Fruit fly (Drosophila melanogaster) whole organism, pupa: Measurements from ENCODE around the gene CG45101.

ENCODE experiments used
- CG10348 ChIP-seq: fragments of 200-800 bp; sonication (Bioruptor generic); IDR thresholded peaks from 2 replicates; pipeline ENCODE4 v1.3.6; 2022; ENCODE audit warnings: missing biosample characterization, missing genetic modification characterization
- CG12605 ChIP-seq: fragments of 200-800 bp; sonication (Bioruptor generic); IDR thresholded peaks from 2 replicates; pipeline ENCODE4 v1.3.6; 2022; ENCODE audit warnings: missing biosample characterization, missing genetic modification characterization
- CG14655 ChIP-seq: fragments of 200-800 bp; sonication (Bioruptor generic); optimal IDR thresholded peaks from 3 replicates; lab custom pipeline; 2017; ENCODE audit warnings: mild to moderate bottlenecking, missing biosample characterization, missing genetic modification reagents, missing genetic modification characterization
- CG17806 ChIP-seq: fragments of 200-800 bp; sonication (Bioruptor generic); optimal IDR thresholded peaks from 2 replicates; lab custom pipeline; 2018; ENCODE audit warnings: missing biosample characterization, mild to moderate bottlenecking, missing genetic modification characterization, moderate library complexity
- CG34367 ChIP-seq: fragments of 200-800 bp; sonication (Bioruptor generic); optimal IDR thresholded peaks from 2 replicates; lab custom pipeline; 2018; ENCODE audit warnings: missing biosample characterization, mild to moderate bottlenecking, missing genetic modification characterization
- CG4496 ChIP-seq: fragments of 200-800 bp; sonication (Bioruptor generic); IDR thresholded peaks from 3 replicates; pipeline ENCODE4 v1.3.6; 2022; ENCODE audit warnings: missing biosample characterization, missing genetic modification characterization
- CG8159 ChIP-seq: fragments of 200-800 bp; sonication (Bioruptor generic); optimal IDR thresholded peaks from 3 replicates; lab custom pipeline; 2018; ENCODE audit warnings: missing biosample characterization, mild to moderate bottlenecking, missing genetic modification characterization, moderate library complexity
- CG8301 ChIP-seq: fragments of 200-800 bp; sonication (Bioruptor generic); optimal IDR thresholded peaks from 2 replicates; lab custom pipeline; 2018; ENCODE audit warnings: missing biosample characterization, mild to moderate bottlenecking, missing genetic modification characterization
- CG9948 ChIP-seq: fragments of 200-800 bp; sonication (Bioruptor generic); optimal IDR thresholded peaks from 2 replicates; lab custom pipeline; 2018; ENCODE audit warnings: missing biosample characterization, mild to moderate bottlenecking, missing genetic modification characterization, moderate library complexity
- D1 ChIP-seq: fragments of 200-800 bp; sonication (Bioruptor generic); optimal IDR thresholded peaks from 2 replicates; lab custom pipeline; 2018; ENCODE audit warnings: missing biosample characterization, mild to moderate bottlenecking, missing genetic modification characterization, moderate library complexity
- EcR ChIP-seq: fragments of 200-800 bp; sonication (Bioruptor generic); optimal IDR thresholded peaks from 3 replicates; lab custom pipeline; 2019; ENCODE audit warnings: missing biosample characterization, missing genetic modification characterization, mild to moderate bottlenecking, moderate library complexity, missing genetic modification reagents
- Ets98B ChIP-seq: fragments of 200-800 bp; sonication (Bioruptor generic); IDR thresholded peaks from 2 replicates; pipeline ENCODE4 v1.3.6; 2022; ENCODE audit warnings: missing biosample characterization, missing genetic modification characterization
- Pif1A ChIP-seq: fragments of 200-800 bp; sonication (Bioruptor generic); optimal IDR thresholded peaks from 3 replicates; lab custom pipeline; 2016; ENCODE audit warnings: missing biosample characterization, missing genetic modification characterization
- rn ChIP-seq: fragments of 200-800 bp; sonication (Bioruptor generic); IDR thresholded peaks from 2 replicates; pipeline ENCODE4 v1.3.6; 2022; ENCODE audit warnings: missing biosample characterization, missing genetic modification characterization

- no peak for TF ChIP-seq CG12605 (GFP tag; lab: Robert Waterston, UW)
- TF ChIP-seq CG17806 (tag; lab: Kevin White, UChicago), result peak; percentile 75
- TF ChIP-seq EcR (GFP tag; lab: Kevin White, UChicago), result no peak
- no peak for TF ChIP-seq D1 (tag; lab: Kevin White, UChicago)
- peak; percentile 52 for TF ChIP-seq CG8159 (tag; lab: Kevin White, UChicago)
- peak; percentile 69 for TF ChIP-seq rn
- TF ChIP-seq CG14655 (GFP tag; lab: Kevin White, UChicago), result no peak
- TF ChIP-seq CG34367 (tag; lab: Kevin White, UChicago), result peak; percentile 56
- TF ChIP-seq CG8301, result peak; percentile 70
- peak; percentile 74 for TF ChIP-seq CG9948 (tag; lab: Kevin White, UChicago)
- TF ChIP-seq Ets98B (GFP tag; lab: Robert Waterston, UW), result peak; percentile 77
- no peak for TF ChIP-seq CG10348 (GFP tag; lab: Robert Waterston, UW)
- peak; percentile 83 for TF ChIP-seq CG4496 (GFP tag; lab: Robert Waterston, UW)
- peak; percentile 78 for TF ChIP-seq Pif1A
Measured at dm6 chr3L:11064689-11065088, at the start of gene CG45101, which contains the start of the genes CG32075 and SuUR.
